Worm (Caenorhabditis elegans): Measurements from ENCODE around the gene baf-1.

DNA sequence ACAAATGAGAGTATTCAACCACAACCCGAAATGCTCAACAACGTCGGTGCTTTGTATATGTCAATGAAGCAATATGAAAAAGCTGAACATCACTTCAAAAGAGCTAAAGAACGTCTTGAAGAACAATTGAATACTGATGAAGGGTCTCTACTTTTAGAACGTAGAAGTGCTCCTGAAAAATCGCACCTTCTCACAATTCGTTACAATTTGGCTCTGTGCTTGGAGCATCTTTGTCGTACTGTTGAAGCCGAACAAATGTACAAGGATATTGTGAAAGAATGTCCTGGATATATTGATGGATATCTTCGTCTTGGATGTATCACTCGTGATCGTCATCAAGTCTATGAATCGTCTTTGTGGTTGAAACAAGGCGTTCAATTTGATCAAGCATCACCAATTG lies 26.9 kb downstream of the baf-1 start:
- TF ChIP-seq mdl-1 (tag; optimal IDR thresholded peaks at IDR 0.05), result no peak
- TF ChIP-seq ama-1 (optimal IDR thresholded peaks at IDR 0.05), result no peak
- no peak for TF ChIP-seq lir-3 (tag; optimal IDR thresholded peaks at IDR 0.05; ENCODE audit: poor library complexity)
- no peak for TF ChIP-seq fos-1 (tag; optimal IDR thresholded peaks at IDR 0.05)
- TF ChIP-seq pag-3 (tag; optimal IDR thresholded peaks at IDR 0.05; ENCODE audit: borderline replicate concordance, insufficient read depth), result no peak

Data from whole organism, L1 larva.